Worm (Caenorhabditis elegans): ENCODE data around the gene hlh-8.

- TF ChIP-seq T22C8.4 (GFP tag; IDR thresholded peaks at IDR 0.05) = no peak
- no peak for TF ChIP-seq tab-1 (GFP tag; IDR thresholded peaks at IDR 0.05)
Observed at ce11 chrX:8117827-8118317, 1.6 kb downstream of the hlh-8 start.
